Fruit fly (Drosophila melanogaster) Kc167 (cell line): ENCODE data around the gene Muc18B.

Source experiments
- Myc ChIP-seq: fragments of >200 bp; optimal IDR thresholded peaks from 2 replicates; lab custom pipeline; 2017; ENCODE audit warnings: missing external identifiers
- Sin3A ChIP-seq: fragments of >200 bp; optimal IDR thresholded peaks from 2 replicates; lab custom pipeline; 2018; ENCODE audit warnings: missing external identifiers
- h ChIP-seq: fragments of >200 bp; optimal IDR thresholded peaks from 3 replicates; lab custom pipeline; 2018; ENCODE audit warnings: missing external identifiers
- insv ChIP-seq: fragments of >200 bp; optimal IDR thresholded peaks from 3 replicates; lab custom pipeline; 2018; ENCODE audit warnings: missing external identifiers
- psq ChIP-seq: fragments of >200 bp; optimal IDR thresholded peaks from 2 replicates; lab custom pipeline; 2017; ENCODE audit warnings: missing external identifiers

- TF ChIP-seq h (no peak), psq (lab: Kevin White, UChicago) (no peak), Myc (no peak), insv (lab: Kevin White, UChicago) (no peak), Sin3A (lab: Kevin White, UChicago) (no peak)
Measured at dm6 chrX:19172955-19173354, 42.4 kb upstream of the Muc18B start.
